Worm (Caenorhabditis elegans) whole organism, young adult: Measurements from ENCODE around the gene str-176.

ENCODE experiments used
- B0035.1 ChIP-seq: sonication (generic microtip); optimal IDR thresholded peaks from 2 replicates; lab custom pipeline; 2016; ENCODE audit warnings: missing genetic modification characterization, mild to moderate bottlenecking, missing compliant biosample characterization, missing genotype, missing genetic modification reagents
- F22D6.2 ChIP-seq: sonication (generic microtip); optimal IDR thresholded peaks from 2 replicates; lab custom pipeline; 2016; ENCODE audit warnings: mild to moderate bottlenecking, missing genetic modification characterization, missing compliant biosample characterization
- F33H1.4 ChIP-seq: fragments of 200-800 bp; sonication (Bioruptor generic); IDR thresholded peaks from 2 replicates; pipeline ENCODE4 v1.3.6; 2022; ENCODE audit warnings: missing genetic modification reagents, missing genetic modification characterization, missing compliant biosample characterization
- F39B2.1 ChIP-seq: fragments of 200-800 bp; sonication (Bioruptor generic); IDR thresholded peaks from 2 replicates; pipeline ENCODE4 v1.3.6; 2022; ENCODE audit warnings: missing genetic modification reagents, missing genetic modification characterization, missing compliant biosample characterization
- F57C9.4 ChIP-seq: sonication (generic microtip); optimal IDR thresholded peaks from 2 replicates; lab custom pipeline; 2017; ENCODE audit warnings: mild to moderate bottlenecking, missing genetic modification characterization, missing compliant biosample characterization
- K11D2.4 ChIP-seq: fragments of 200-800 bp; sonication (Bioruptor generic); IDR thresholded peaks from 2 replicates; pipeline ENCODE4 v1.3.6; 2022; ENCODE audit warnings: missing genetic modification reagents, missing genetic modification characterization, missing compliant biosample characterization
- T26A5.8 ChIP-seq: sonication (generic microtip); optimal IDR thresholded peaks from 2 replicates; lab custom pipeline; 2016; ENCODE audit warnings: missing genetic modification characterization, missing compliant biosample characterization
- Y53G8AR.9 ChIP-seq: fragments of 200-800 bp; sonication (Bioruptor generic); conservative IDR thresholded peaks from 2 replicates; pipeline ENCODE4 v1.3.6; 2022; ENCODE audit warnings: missing genetic modification reagents, missing genetic modification characterization, missing compliant biosample characterization
- ZK185.1 ChIP-seq: sonication (generic microtip); optimal IDR thresholded peaks from 2 replicates; lab custom pipeline; 2016; ENCODE audit warnings: mild to moderate bottlenecking, missing genetic modification characterization, missing compliant biosample characterization; ENCODE audit not compliant: poor library complexity, severe bottlenecking
- akir-1 ChIP-seq: fragments of 200-800 bp; sonication (Bioruptor generic); optimal IDR thresholded peaks from 2 replicates; lab custom pipeline; 2018; ENCODE audit warnings: mild to moderate bottlenecking, missing genetic modification characterization, moderate library complexity, missing compliant biosample characterization
- ama-1 ChIP-seq, 3 experiments: fragments of 150-350 bp in 1 of 3; sonication (generic microtip) in 2 of 3; optimal IDR thresholded peaks; 2 replicates each; lab custom pipeline; 2014 to 2018; ENCODE audit warnings: missing biosample characterization in 2 of 3, missing genetic modification characterization in 2 of 3, missing genetic modification reagents in 2 of 3
- atf-7 ChIP-seq: sonication (generic microtip); optimal IDR thresholded peaks from 2 replicates; lab custom pipeline; 2017; ENCODE audit warnings: mild to moderate bottlenecking, missing genetic modification characterization, missing compliant biosample characterization
- athp-1 ChIP-seq: sonication (generic microtip); optimal IDR thresholded peaks from 2 replicates; lab custom pipeline; 2017; ENCODE audit warnings: mild to moderate bottlenecking, missing genetic modification characterization, missing compliant biosample characterization
- attf-3 ChIP-seq: fragments of 200-800 bp; sonication (Bioruptor generic); conservative IDR thresholded peaks from 2 replicates; pipeline ENCODE4 v1.3.6; 2022; ENCODE audit warnings: missing genetic modification reagents, missing genetic modification characterization, missing compliant biosample characterization
- bed-1 ChIP-seq: fragments of 200-800 bp; sonication (Bioruptor generic); IDR thresholded peaks from 2 replicates; pipeline ENCODE4 v1.3.6; 2022; ENCODE audit warnings: missing genetic modification reagents, missing genetic modification characterization, missing compliant biosample characterization
- ceh-100 ChIP-seq: fragments of 200-800 bp; sonication (Bioruptor generic); IDR thresholded peaks from 2 replicates; pipeline ENCODE4 v1.3.6; 2022; ENCODE audit warnings: missing genetic modification reagents, missing genetic modification characterization, missing compliant biosample characterization
- ceh-27 ChIP-seq: fragments of 200-800 bp; sonication (Bioruptor generic); optimal IDR thresholded peaks from 2 replicates; lab custom pipeline; 2018; ENCODE audit warnings: mild to moderate bottlenecking, missing genetic modification characterization, moderate library complexity, missing compliant biosample characterization
- ceh-40 ChIP-seq: fragments of 200-800 bp; sonication (Bioruptor generic); IDR thresholded peaks from 2 replicates; pipeline ENCODE4 v1.3.6; 2022; ENCODE audit warnings: missing genetic modification characterization, missing compliant biosample characterization
- ceh-58 ChIP-seq: fragments of 200-800 bp; sonication (Bioruptor generic); IDR thresholded peaks from 2 replicates; pipeline ENCODE4 v1.3.6; 2022; ENCODE audit warnings: missing genetic modification characterization, missing compliant biosample characterization
- die-1 ChIP-seq: sonication (generic microtip); optimal IDR thresholded peaks from 2 replicates; lab custom pipeline; 2016; ENCODE audit warnings: missing genotype, mild to moderate bottlenecking, missing genetic modification characterization, missing compliant biosample characterization
- egrh-3 ChIP-seq: fragments of 200-800 bp; sonication (Bioruptor generic); IDR thresholded peaks from 2 replicates; pipeline ENCODE4 v1.3.6; 2022; ENCODE audit warnings: missing genetic modification reagents, missing genetic modification characterization, missing compliant biosample characterization
- ekl-4 ChIP-seq: fragments of 200-800 bp; sonication (Bioruptor generic); IDR thresholded peaks from 2 replicates; pipeline ENCODE4 v1.3.6; 2022; ENCODE audit warnings: missing genetic modification reagents, missing genetic modification characterization, missing compliant biosample characterization
- gei-17 ChIP-seq: fragments of 200-800 bp; sonication (Bioruptor generic); optimal IDR thresholded peaks from 2 replicates; lab custom pipeline; 2018; ENCODE audit warnings: mild to moderate bottlenecking, missing genetic modification characterization, missing compliant biosample characterization
- him-1 ChIP-seq: sonication (generic microtip); optimal IDR thresholded peaks from 2 replicates; lab custom pipeline; 2016; ENCODE audit warnings: missing genotype, missing genetic modification reagents, missing genetic modification characterization, missing compliant biosample characterization
- hlh-26 ChIP-seq: fragments of 200-800 bp; sonication (Bioruptor generic); conservative IDR thresholded peaks from 2 replicates; pipeline ENCODE4 v1.3.6; 2022; ENCODE audit warnings: missing genetic modification reagents, missing genetic modification characterization, missing compliant biosample characterization
- hmg-1.2 ChIP-seq: fragments of 200-800 bp; sonication (Bioruptor generic); IDR thresholded peaks from 2 replicates; pipeline ENCODE4 v1.3.6; 2022; ENCODE audit warnings: missing genetic modification reagents, missing genetic modification characterization, missing compliant biosample characterization
- hmg-20 ChIP-seq: fragments of 200-800 bp; sonication (Bioruptor generic); IDR thresholded peaks from 2 replicates; pipeline ENCODE4 v1.3.6; 2022; ENCODE audit warnings: missing genetic modification reagents, missing genetic modification characterization, missing compliant biosample characterization
- let-607 ChIP-seq, 2 experiments: fragments of 200-800 bp in 1 of 2; sonication (Bioruptor generic) in 1 of 2; sonication (generic microtip) in 1 of 2; optimal IDR thresholded peaks; 2 replicates each; lab custom pipeline; 2016 to 2018; ENCODE audit warnings: mild to moderate bottlenecking in 2 of 2, missing compliant biosample characterization in 2 of 2, missing genetic modification characterization in 2 of 2, moderate library complexity in 2 of 2, missing genotype in 1 of 2
- lin-35 ChIP-seq, 3 experiments: fragments of 150-350 bp in 2 of 3; sonication (generic microtip) in 1 of 3; optimal IDR thresholded peaks; 2 replicates each; lab custom pipeline; 2014 to 2018; ENCODE audit warnings: missing biosample characterization in 3 of 3, missing genetic modification characterization in 3 of 3, missing genetic modification reagents in 3 of 3
- madf-6 ChIP-seq: fragments of 200-800 bp; sonication (Bioruptor generic); IDR thresholded peaks from 2 replicates; pipeline ENCODE4 v1.3.6; 2022; ENCODE audit warnings: missing genetic modification reagents, missing genetic modification characterization, missing compliant biosample characterization
- mes-4 ChIP-seq: sonication (generic microtip); optimal IDR thresholded peaks from 2 replicates; lab custom pipeline; 2016; ENCODE audit warnings: missing genotype, missing genetic modification characterization, missing compliant biosample characterization
- mxl-1 ChIP-seq: sonication (generic microtip); optimal IDR thresholded peaks from 2 replicates; lab custom pipeline; 2016; ENCODE audit warnings: missing genetic modification characterization, missing compliant biosample characterization
- nhr-179 ChIP-seq: sonication (generic microtip); optimal IDR thresholded peaks from 2 replicates; lab custom pipeline; 2016; ENCODE audit warnings: mild to moderate bottlenecking, missing genetic modification characterization, missing compliant biosample characterization
- rec-8 ChIP-seq, 2 experiments: sonication (generic microtip); optimal IDR thresholded peaks; 2 replicates each; lab custom pipeline; 2016; ENCODE audit warnings: mild to moderate bottlenecking in 2 of 2, missing genetic modification characterization in 2 of 2, missing genetic modification reagents in 2 of 2, missing genotype in 2 of 2, missing biosample characterization in 1 of 2, missing compliant biosample characterization in 1 of 2, moderate library complexity in 1 of 2
- sea-2 ChIP-seq: fragments of 200-800 bp; sonication (Bioruptor generic); IDR thresholded peaks from 2 replicates; pipeline ENCODE4 v1.3.6; 2022; ENCODE audit warnings: missing genetic modification characterization, missing compliant biosample characterization
- snpc-1.1 ChIP-seq: sonication (generic microtip); optimal IDR thresholded peaks from 2 replicates; lab custom pipeline; 2017; ENCODE audit warnings: missing genetic modification characterization, mild to moderate bottlenecking, missing compliant biosample characterization, antibody characterized with exemption, moderate library complexity, missing genotype, missing genetic modification reagents; ENCODE audit not compliant: insufficient read depth
- snpc-4 ChIP-seq, 5 experiments: fragments of 150-350 bp in 1 of 5; sonication (generic microtip) in 4 of 5; optimal IDR thresholded peaks; 2 replicates each; lab custom pipeline; 2014 to 2018; ENCODE audit warnings: missing genetic modification characterization in 5 of 5, missing biosample characterization in 3 of 5, antibody characterized with exemption in 2 of 5, mild to moderate bottlenecking in 2 of 5, missing compliant biosample characterization in 2 of 5, missing genotype in 2 of 5, moderate library complexity in 2 of 5, missing genetic modification reagents in 1 of 5
- somi-1 ChIP-seq: fragments of 200-800 bp; sonication (Bioruptor generic); optimal IDR thresholded peaks from 2 replicates; lab custom pipeline; 2018; ENCODE audit warnings: mild to moderate bottlenecking, missing genetic modification characterization, missing compliant biosample characterization
- sptf-2 ChIP-seq: fragments of 200-800 bp; sonication (Bioruptor generic); optimal IDR thresholded peaks from 2 replicates; lab custom pipeline; 2018; ENCODE audit warnings: mild to moderate bottlenecking, missing genetic modification characterization, missing compliant biosample characterization
- unc-62 ChIP-seq: fragments of 150-350 bp; optimal IDR thresholded peaks from 2 replicates; lab custom pipeline; 2014; ENCODE audit warnings: missing biosample characterization, missing genetic modification reagents, missing genetic modification characterization
- zim-3 ChIP-seq: sonication (generic microtip); optimal IDR thresholded peaks from 2 replicates; lab custom pipeline; 2017; ENCODE audit warnings: mild to moderate bottlenecking, missing genetic modification characterization, moderate library complexity, missing compliant biosample characterization
- ztf-18 ChIP-seq: sonication (generic microtip); optimal IDR thresholded peaks from 2 replicates; lab custom pipeline; 2016; ENCODE audit warnings: missing genotype, mild to moderate bottlenecking, missing genetic modification characterization, missing compliant biosample characterization
- ztf-22 ChIP-seq: fragments of 200-800 bp; sonication (Bioruptor generic); optimal IDR thresholded peaks from 2 replicates; lab custom pipeline; 2018; ENCODE audit warnings: mild to moderate bottlenecking, missing genetic modification characterization, moderate library complexity, missing compliant biosample characterization
- ztf-25 ChIP-seq: fragments of 200-800 bp; sonication (Bioruptor generic); IDR thresholded peaks from 2 replicates; pipeline ENCODE4 v1.3.6; 2022; ENCODE audit warnings: missing genetic modification reagents, missing genetic modification characterization, missing compliant biosample characterization
- ztf-26 ChIP-seq: sonication (generic microtip); optimal IDR thresholded peaks from 2 replicates; lab custom pipeline; 2017; ENCODE audit warnings: missing genetic modification characterization, missing compliant biosample characterization
- ztf-6 ChIP-seq: fragments of 200-800 bp; sonication (Bioruptor generic); IDR thresholded peaks from 2 replicates; pipeline ENCODE4 v1.3.6; 2022; ENCODE audit warnings: missing genetic modification reagents, missing genetic modification characterization, missing compliant biosample characterization

The str-176 gene

DNA sequence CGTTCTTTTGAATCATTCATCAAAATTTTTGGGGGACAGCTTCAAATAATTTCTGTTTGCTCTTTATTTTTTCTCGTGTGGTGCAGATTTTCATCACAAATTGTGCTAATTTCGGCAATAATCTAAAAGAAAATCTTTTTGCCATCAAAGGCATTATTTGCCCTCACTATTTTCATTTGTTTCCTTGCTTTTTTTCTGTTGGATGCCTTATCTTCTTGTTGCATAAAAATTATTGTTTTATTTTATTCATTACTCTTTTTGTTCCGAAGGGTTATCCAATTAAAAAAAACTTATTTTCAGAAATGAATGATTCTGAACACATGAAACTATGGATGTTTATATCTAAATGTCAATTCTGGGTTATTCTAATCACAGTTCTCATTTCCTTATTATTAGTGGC lies 16.7 kb downstream of the str-176 start, which contains the start of gene T01B11.1:
TSS of gene T01B11.1 (plus strand) at position 301 of the 400 bp plus-strand sequence.
- no peak for TF ChIP-seq bed-1 (GFP tag; lab: Robert Waterston, UW)
- no peak for TF ChIP-seq ceh-27 (GFP tag; lab: Kevin White, UChicago)
- no peak for TF ChIP-seq mes-4 (tag; lab: Kevin White, UChicago)
- no peak for TF ChIP-seq ZK185.1
- no peak for TF ChIP-seq let-607 (tag; optimal IDR thresholded peaks at IDR 0.05; lab: Kevin White, UChicago)
- TF ChIP-seq lin-35 (GFP tag; optimal IDR thresholded peaks at IDR 0.05; lab: Kevin White, UChicago), result no peak
- TF ChIP-seq ekl-4 (GFP tag; lab: Robert Waterston, UW), result no peak
- no peak for TF ChIP-seq madf-6
- TF ChIP-seq die-1 (tag; lab: Kevin White, UChicago), result no peak
- no peak for TF ChIP-seq hlh-26
- TF ChIP-seq F39B2.1 (GFP tag; lab: Robert Waterston, UW), result no peak
- TF ChIP-seq B0035.1 (tag; lab: Kevin White, UChicago), result no peak
- no peak for TF ChIP-seq ceh-40 (GFP tag; lab: Robert Waterston, UW)
- no peak for TF ChIP-seq ztf-25 (GFP tag; lab: Robert Waterston, UW)
- no peak for TF ChIP-seq hmg-1.2 (GFP tag; lab: Robert Waterston, UW)
- no peak for TF ChIP-seq snpc-4 (GFP tag; optimal IDR thresholded peaks at IDR 0.05; lab: Kevin White, UChicago)
- no peak for TF ChIP-seq snpc-4 (tag; optimal IDR thresholded peaks at IDR 0.05; lab: Kevin White, UChicago)
- TF ChIP-seq, all 124 proteins: peak for 0

DNA sequence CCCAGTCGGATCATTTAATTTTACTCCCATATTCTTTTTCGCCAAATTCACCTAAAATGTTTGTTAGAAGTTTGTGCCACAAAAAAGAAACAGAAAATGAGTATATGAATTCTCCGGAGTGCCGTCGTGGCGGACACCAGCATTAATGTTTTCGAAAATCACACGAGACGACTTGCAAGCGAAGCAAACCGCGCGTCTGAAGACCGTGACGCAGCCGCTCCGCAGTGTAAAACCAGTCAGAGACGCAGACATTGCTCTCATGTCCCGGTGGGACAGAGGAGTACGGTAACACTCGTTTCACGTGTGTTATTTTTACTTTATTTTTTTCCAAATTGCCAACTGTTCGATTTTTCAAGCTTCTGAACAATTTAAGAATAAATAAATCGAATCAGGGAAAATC lies 30.9 kb downstream of the str-176 start, which contains the start of the genes T26A8.4 and pdtf-1:
TSS of gene T26A8.4 (minus strand) at position 185 of the 400 bp plus-strand sequence.
TSS of gene pdtf-1 (plus strand) at position 330 of the 400 bp plus-strand sequence.
- TF ChIP-seq ztf-22 (peak; percentile 23), F33H1.4 (GFP tag; lab: Robert Waterston, UW) (peak; percentile 97), him-1 (tag; lab: Kevin White, UChicago) (no peak), ceh-27 (GFP tag; lab: Kevin White, UChicago) (peak; percentile 97), akir-1 (GFP tag; lab: Kevin White, UChicago) (no peak), ceh-100 (GFP tag; lab: Robert Waterston, UW) (peak; percentile 60; the same call in 1 of the 2 replicates), hmg-1.2 (GFP tag; lab: Robert Waterston, UW) (peak; percentile 91), nhr-179 (tag; lab: Kevin White, UChicago) (no peak), zim-3 (tag; lab: Kevin White, UChicago) (peak; percentile 9), ceh-40 (GFP tag; lab: Robert Waterston, UW) (no peak), F22D6.2 (tag; lab: Kevin White, UChicago) (no peak), egrh-3 (GFP tag; lab: Robert Waterston, UW) (peak; percentile 63), attf-3 (peak; percentile 77), ztf-26 (peak; percentile 20), snpc-1.1 (tag; lab: Kevin White, UChicago) (peak; percentile 80), ztf-18 (tag; lab: Kevin White, UChicago) (peak; percentile 17), F57C9.4 (tag; lab: Kevin White, UChicago) (no peak), sea-2 (0 out of 2 replicates have a peak, but pooled peaks have one; percentile 26), sptf-2 (no peak), ztf-6 (GFP tag; lab: Robert Waterston, UW) (0 out of 2 replicates have a peak, but pooled peaks have one; percentile 28), ama-1 (optimal IDR thresholded peaks at IDR 0.05; lab: Kevin White, UChicago) (peak; percentile 68), ama-1 (GFP tag; optimal IDR thresholded peaks at IDR 0.05; lab: Kevin White, UChicago) (no peak), athp-1 (tag; lab: Kevin White, UChicago) (no peak), mxl-1 (tag; lab: Kevin White, UChicago) (no peak), atf-7 (peak; percentile 26), somi-1 (peak; percentile 58), unc-62 (GFP tag; lab: Kevin White, UChicago) (peak; percentile 73), gei-17 (GFP tag; lab: Kevin White, UChicago) (no peak), T26A5.8 (tag; lab: Kevin White, UChicago) (no peak), K11D2.4 (GFP tag; lab: Robert Waterston, UW) (peak; percentile 76), rec-8 (tag; optimal IDR thresholded peaks at IDR 0.05; lab: Kevin White, UChicago) (no peak), ceh-58 (GFP tag; lab: Robert Waterston, UW) (no peak), hmg-20 (GFP tag; lab: Robert Waterston, UW) (no peak), Y53G8AR.9 (peak; percentile 60; the same call in 1 of the 2 replicates)
